Fruit fly (Drosophila melanogaster): Measurements from ENCODE around the gene Ggt-1.

The Ggt-1 gene

DNA sequence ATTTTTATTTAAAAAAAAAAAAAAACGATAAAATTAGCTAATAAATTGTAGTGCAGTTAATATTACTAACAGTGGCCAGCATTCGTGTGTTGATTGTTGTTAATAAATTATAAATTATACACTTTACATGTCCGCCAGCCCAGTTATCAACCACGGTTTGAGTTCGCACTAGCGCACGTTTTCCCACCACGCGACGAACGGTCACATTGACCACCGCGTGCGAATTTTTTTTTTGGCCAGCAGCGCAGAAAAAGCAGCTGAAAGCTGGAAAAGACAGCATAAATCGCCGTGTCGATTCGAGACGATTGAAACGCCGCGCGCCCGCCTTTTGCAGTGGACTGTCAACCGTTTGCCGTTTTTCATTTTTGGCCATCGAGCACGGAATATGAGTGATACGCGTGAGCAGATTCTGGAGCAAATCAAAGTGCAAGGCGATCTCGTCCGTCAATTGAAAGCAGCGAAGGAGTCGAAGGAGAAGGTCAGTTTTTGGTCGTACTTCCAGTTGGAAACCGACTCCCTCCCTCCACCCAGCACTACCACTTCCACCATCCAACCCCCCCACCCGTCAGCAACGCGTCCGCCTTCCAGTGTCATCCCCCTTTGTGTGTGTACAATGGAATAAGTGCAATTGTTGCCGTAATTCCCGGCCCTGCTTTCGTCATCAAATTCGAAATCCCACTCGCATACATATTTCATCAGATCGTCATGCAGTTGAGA lies 3.0 kb upstream of the Ggt-1 start, which contains the start of the genes Bx and HisRS (continued):
- TF ChIP-seq lmd (GFP tag; IDR thresholded peaks at IDR 0.05) (no peak), CG8290 (GFP tag; optimal IDR thresholded peaks at IDR 0.05) (no peak), CG8290 (tag; optimal IDR thresholded peaks at IDR 0.05) (peak in 1 of 2 experiments; percentile 61), esg (GFP tag; conservative IDR thresholded peaks at IDR 0.05) (no peak), dysf (GFP tag; IDR thresholded peaks at IDR 0.05) (no peak), CG10565 (GFP tag; optimal IDR thresholded peaks at IDR 0.05) (no peak), CG10267 (tag; optimal IDR thresholded peaks at IDR 0.05) (no peak), CG34422 (GFP tag; IDR thresholded peaks at IDR 0.05) (peak; percentile 19; the same call in 1 of the 3 replicates), caup (GFP tag; optimal IDR thresholded peaks at IDR 0.05; ENCODE audit: severe bottlenecking) (peak; percentile 10), CG8281 (tag; optimal IDR thresholded peaks at IDR 0.05) (no peak), NK7.1 (GFP tag; optimal IDR thresholded peaks at IDR 0.05) (no peak), seq (GFP tag; IDR thresholded peaks at IDR 0.05) (no peak), CG9932 (GFP tag; IDR thresholded peaks at IDR 0.05) (no peak; the same call in 1 of the 2 replicates), Hand (GFP tag; optimal IDR thresholded peaks at IDR 0.05) (no peak), inv (GFP tag; IDR thresholded peaks at IDR 0.05; ENCODE audit: partially characterized antibody) (0 out of 2 replicates have a peak, but pooled peaks have one; percentile 8), CG33213 (GFP tag; optimal IDR thresholded peaks at IDR 0.05) (peak; percentile 51), HLH3B (GFP tag; IDR thresholded peaks at IDR 0.05) (no peak), CG11723 (GFP tag; optimal IDR thresholded peaks at IDR 0.05) (no peak), CG7357 (GFP tag; IDR thresholded peaks at IDR 0.05) (no peak), Adf1 (GFP tag; IDR thresholded peaks at IDR 0.05) (peak; percentile 42), Atf3 (GFP tag; optimal IDR thresholded peaks at IDR 0.05) (no peak), CG12155 (GFP tag; optimal IDR thresholded peaks at IDR 0.05) (no peak), danr (GFP tag; IDR thresholded peaks at IDR 0.05) (no peak), Sin3A (optimal IDR thresholded peaks at IDR 0.05) (peak; percentile 37), sim (GFP tag; IDR thresholded peaks at IDR 0.05) (no peak), Fer3 (tag; optimal IDR thresholded peaks at IDR 0.05) (no peak), Hmr (GFP tag; optimal IDR thresholded peaks at IDR 0.05) (peak; percentile 38), CG4424 (GFP tag; optimal IDR thresholded peaks at IDR 0.05) (no peak), CG2199 (GFP tag; IDR thresholded peaks at IDR 0.05) (peak; percentile 38; the same call in 1 of the 3 replicates), zf30C (GFP tag; optimal IDR thresholded peaks at IDR 0.05) (no peak), gcm (GFP tag; optimal IDR thresholded peaks at IDR 0.05) (no peak), pum (GFP tag; optimal IDR thresholded peaks at IDR 0.05) (no peak), btn (GFP tag; optimal IDR thresholded peaks at IDR 0.05) (no peak), stwl (tag; optimal IDR thresholded peaks at IDR 0.05) (peak; percentile 41), mam (GFP tag; optimal IDR thresholded peaks at IDR 0.05) (no peak), run (tag; optimal IDR thresholded peaks at IDR 0.05) (no peak), otp (GFP tag; IDR thresholded peaks at IDR 0.05) (no peak), Nf-YC (tag; optimal IDR thresholded peaks at IDR 0.05) (no peak), CG2120 (GFP tag; optimal IDR thresholded peaks at IDR 0.05) (peak; percentile 16), CG10321 (GFP tag; IDR thresholded peaks at IDR 0.05) (no peak), CG1792 (GFP tag; optimal IDR thresholded peaks at IDR 0.05) (no peak), hth (optimal IDR thresholded peaks at IDR 0.05) (no peak), zfh1 (GFP tag; IDR thresholded peaks at IDR 0.05) (no peak), ERR (GFP tag; optimal IDR thresholded peaks at IDR 0.05) (no peak), ftz-f1 (GFP tag; optimal IDR thresholded peaks at IDR 0.05) (peak; percentile 38), nmo (GFP tag; optimal IDR thresholded peaks at IDR 0.05) (peak; percentile 26), amos (GFP tag; IDR thresholded peaks at IDR 0.05; ENCODE audit: partially characterized antibody) (peak; percentile 48; the same call in 1 of the 2 replicates), schlank (tag; optimal IDR thresholded peaks at IDR 0.05) (no peak), CG18599 (GFP tag; optimal IDR thresholded peaks at IDR 0.05) (no peak), Abd-B (GFP tag; optimal IDR thresholded peaks at IDR 0.05) (peak; percentile 19), CG3847 (GFP tag; IDR thresholded peaks at IDR 0.05) (peak; percentile 62)

Measured in whole organism, embryonic.